Worm (Caenorhabditis elegans): ENCODE data around the gene clec-125.

- TF ChIP-seq ama-1 (optimal IDR thresholded peaks at IDR 0.05) = no peak
- no peak for TF ChIP-seq tra-4 (tag; optimal IDR thresholded peaks at IDR 0.05)
- no peak for TF ChIP-seq tbx-11 (GFP tag; IDR thresholded peaks at IDR 0.05)
- TF ChIP-seq flt-1 (GFP tag; IDR thresholded peaks at IDR 0.05) = no peak
- TF ChIP-seq scrt-1 (GFP tag; IDR thresholded peaks at IDR 0.05) = no peak
- no peak for TF ChIP-seq ceh-36 (tag; optimal IDR thresholded peaks at IDR 0.05)
These were observed 13.8 kb upstream of the clec-125 start for ce11 chrII:3502011-3502410.
